Fruit fly (Drosophila melanogaster) whole organism, embryonic: Measurements from ENCODE around the gene VGlut.
A peak's percentile ranks its signal among the peaks of the same experiment; 100 is the strongest.

ENCODE experiments used
- BtbVII ChIP-seq: fragments of 200-800 bp; sonication (Bioruptor generic); optimal IDR thresholded peaks from 3 replicates; lab custom pipeline; 2017; ENCODE audit warnings: missing biosample characterization, mild to moderate bottlenecking, missing genetic modification characterization
- C15 ChIP-seq: fragments of 200-800 bp; sonication (Bioruptor generic); IDR thresholded peaks from 3 replicates; pipeline ENCODE4 v1.3.6; 2022; ENCODE audit warnings: missing biosample characterization, missing genetic modification characterization
- CG10431 ChIP-seq: fragments of 200-800 bp; sonication (Bioruptor generic); optimal IDR thresholded peaks from 3 replicates; lab custom pipeline; 2018; ENCODE audit warnings: missing biosample characterization, mild to moderate bottlenecking, missing genetic modification characterization
- CG11093 ChIP-seq: fragments of 200-800 bp; sonication (Bioruptor generic); IDR thresholded peaks from 3 replicates; pipeline ENCODE4 v1.3.6; 2022; ENCODE audit warnings: missing biosample characterization, missing genetic modification characterization
- CG11247 ChIP-seq: fragments of 200-800 bp; sonication (Bioruptor generic); IDR thresholded peaks from 2 replicates; pipeline ENCODE4 v1.3.6; 2022; ENCODE audit warnings: missing biosample characterization, missing genetic modification characterization
- CG12155 ChIP-seq: fragments of 200-800 bp; sonication (Bioruptor generic); optimal IDR thresholded peaks from 3 replicates; lab custom pipeline; 2016; ENCODE audit warnings: missing biosample characterization, missing genetic modification characterization
- CG12391 ChIP-seq: fragments of 200-800 bp; sonication (Bioruptor generic); optimal IDR thresholded peaks from 3 replicates; lab custom pipeline; 2018; ENCODE audit warnings: missing biosample characterization, mild to moderate bottlenecking, missing genetic modification characterization, moderate library complexity
- CG14667 ChIP-seq: fragments of 200-800 bp; sonication (Bioruptor generic); IDR thresholded peaks from 2 replicates; pipeline ENCODE4 v1.3.6; 2022; ENCODE audit warnings: missing biosample characterization, missing genetic modification characterization
- CG15479 ChIP-seq: fragments of 200-800 bp; sonication (Bioruptor generic); optimal IDR thresholded peaks from 3 replicates; lab custom pipeline; 2019; ENCODE audit warnings: missing biosample characterization, mild to moderate bottlenecking, missing genetic modification characterization, moderate library complexity
- CG1647 ChIP-seq: fragments of 200-800 bp; sonication (Bioruptor generic); optimal IDR thresholded peaks from 3 replicates; lab custom pipeline; 2016; ENCODE audit warnings: missing biosample characterization, missing genetic modification characterization
- CG17385 ChIP-seq: fragments of 200-800 bp; sonication (Bioruptor generic); optimal IDR thresholded peaks from 3 replicates; lab custom pipeline; 2018; ENCODE audit warnings: missing biosample characterization, mild to moderate bottlenecking, missing genetic modification characterization
- CG18011 ChIP-seq: fragments of 200-800 bp; sonication (Bioruptor generic); optimal IDR thresholded peaks from 2 replicates; lab custom pipeline; 2017; ENCODE audit warnings: missing biosample characterization, missing genetic modification characterization, mild to moderate bottlenecking, moderate library complexity, missing genotype
- CG2202 ChIP-seq: fragments of 200-800 bp; sonication (Bioruptor generic); optimal IDR thresholded peaks from 2 replicates; lab custom pipeline; 2018; ENCODE audit warnings: missing biosample characterization, mild to moderate bottlenecking, missing genetic modification characterization
- CG2712 ChIP-seq: fragments of 200-800 bp; optimal IDR thresholded peaks from 3 replicates; lab custom pipeline; 2019; ENCODE audit warnings: missing biosample characterization, mild to moderate bottlenecking, missing genetic modification characterization, moderate library complexity
- CG4617 ChIP-seq: fragments of 200-800 bp; sonication (Bioruptor generic); optimal IDR thresholded peaks from 3 replicates; lab custom pipeline; 2016; ENCODE audit warnings: missing biosample characterization, missing genetic modification characterization, borderline replicate concordance
- CG7357 ChIP-seq: fragments of 200-800 bp; sonication (Bioruptor generic); IDR thresholded peaks from 3 replicates; pipeline ENCODE4 v1.3.6; 2022; ENCODE audit warnings: missing biosample characterization, missing genetic modification characterization
- CG8089 ChIP-seq: fragments of 200-800 bp; sonication (Bioruptor generic); optimal IDR thresholded peaks from 3 replicates; lab custom pipeline; 2016; ENCODE audit warnings: missing biosample characterization, missing genetic modification characterization
- CG8924 ChIP-seq: fragments of 200-800 bp; optimal IDR thresholded peaks from 3 replicates; lab custom pipeline; 2019; ENCODE audit warnings: missing biosample characterization, mild to moderate bottlenecking, missing genetic modification characterization, moderate library complexity
- D19B ChIP-seq: fragments of 200-800 bp; sonication (Bioruptor generic); optimal IDR thresholded peaks from 2 replicates; lab custom pipeline; 2017; ENCODE audit warnings: missing biosample characterization, mild to moderate bottlenecking, missing genetic modification characterization
- Deaf1 ChIP-seq: fragments of 200-800 bp; optimal IDR thresholded peaks from 3 replicates; lab custom pipeline; 2019; ENCODE audit warnings: missing biosample characterization, mild to moderate bottlenecking, missing genetic modification characterization, moderate library complexity
- Dfd ChIP-seq, 2 experiments: fragments of >200 bp; optimal IDR thresholded peaks; 2 replicates each; lab custom pipeline; 2017; ENCODE audit warnings: missing biosample characterization in 2 of 2, missing genetic modification characterization in 2 of 2
- Dip2 ChIP-seq: fragments of 200-800 bp; sonication (Bioruptor generic); IDR thresholded peaks from 2 replicates; pipeline ENCODE4 v1.3.6; 2022; ENCODE audit warnings: missing biosample characterization, missing genetic modification characterization
- Drgx ChIP-seq: fragments of 200-800 bp; sonication (Bioruptor generic); IDR thresholded peaks from 2 replicates; pipeline ENCODE4 v1.3.6; 2022; ENCODE audit warnings: missing biosample characterization, missing genetic modification characterization
- ERR ChIP-seq: fragments of 200-800 bp; sonication (Bioruptor generic); optimal IDR thresholded peaks from 2 replicates; lab custom pipeline; 2016; ENCODE audit warnings: missing biosample characterization, missing genetic modification characterization
- HLH3B ChIP-seq: fragments of 200-800 bp; sonication (Bioruptor generic); IDR thresholded peaks from 2 replicates; pipeline ENCODE4 v1.3.6; 2022; ENCODE audit warnings: missing biosample characterization, missing genetic modification characterization
- Hr51 ChIP-seq, 2 experiments: fragments of 200-800 bp; sonication (Bioruptor generic); optimal IDR thresholded peaks; 2 replicates in 1 of 2; 3 replicates in 1 of 2; lab custom pipeline; 2016 to 2018; ENCODE audit warnings: missing biosample characterization in 2 of 2, missing genetic modification characterization in 2 of 2, mild to moderate bottlenecking in 1 of 2, moderate library complexity in 1 of 2
- Lhr ChIP-seq: fragments of 200-800 bp; sonication (Bioruptor generic); optimal IDR thresholded peaks from 3 replicates; lab custom pipeline; 2017; ENCODE audit warnings: mild to moderate bottlenecking, missing biosample characterization, missing genetic modification reagents, missing genetic modification characterization
- NC2β ChIP-seq: fragments of 200-800 bp; sonication (Bioruptor generic); optimal IDR thresholded peaks from 2 replicates; lab custom pipeline; 2016; ENCODE audit warnings: missing biosample characterization, missing genetic modification characterization
- Nf-YC ChIP-seq: fragments of 200-800 bp; optimal IDR thresholded peaks from 3 replicates; lab custom pipeline; 2019; ENCODE audit warnings: missing biosample characterization, mild to moderate bottlenecking, missing genetic modification characterization, moderate library complexity
- Opbp ChIP-seq: fragments of 200-800 bp; sonication (Bioruptor generic); IDR thresholded peaks from 3 replicates; pipeline ENCODE4 v1.3.6; 2022; ENCODE audit warnings: missing biosample characterization, missing genetic modification characterization; ENCODE audit not compliant: partially characterized antibody
- Pdp1 ChIP-seq, 2 experiments: fragments of 200-800 bp; sonication (Bioruptor generic); optimal IDR thresholded peaks; 3 replicates each; lab custom pipeline; 2016; ENCODE audit warnings: missing biosample characterization in 2 of 2, missing genetic modification characterization in 2 of 2, mild to moderate bottlenecking in 1 of 2, moderate library complexity in 1 of 2
- Rfx ChIP-seq: fragments of 200-800 bp; sonication (Bioruptor generic); IDR thresholded peaks from 2 replicates; pipeline ENCODE4 v1.3.6; 2022; ENCODE audit warnings: missing biosample characterization, missing genetic modification characterization
- Side ChIP-seq: fragments of 200-800 bp; sonication (Bioruptor generic); optimal IDR thresholded peaks from 2 replicates; lab custom pipeline; 2016; ENCODE audit warnings: missing biosample characterization, missing genetic modification characterization
- Sry-β ChIP-seq: fragments of 200-800 bp; sonication (Bioruptor generic); optimal IDR thresholded peaks from 2 replicates; lab custom pipeline; 2018; ENCODE audit warnings: missing biosample characterization, mild to moderate bottlenecking, missing genetic modification characterization, moderate library complexity
- Usf ChIP-seq: fragments of 200-800 bp; sonication (Bioruptor generic); optimal IDR thresholded peaks from 2 replicates; lab custom pipeline; 2017; ENCODE audit warnings: missing genotype, missing biosample characterization, missing genetic modification characterization
- ac ChIP-seq: fragments of 200-800 bp; sonication (Bioruptor generic); optimal IDR thresholded peaks from 3 replicates; lab custom pipeline; 2017; ENCODE audit warnings: missing biosample characterization, mild to moderate bottlenecking, missing genetic modification characterization
- btn ChIP-seq: fragments of 200-800 bp; sonication (Bioruptor generic); optimal IDR thresholded peaks from 2 replicates; lab custom pipeline; 2016; ENCODE audit warnings: missing biosample characterization, missing genetic modification characterization
- cg ChIP-seq: fragments of 200-800 bp; sonication (Bioruptor generic); optimal IDR thresholded peaks from 3 replicates; lab custom pipeline; 2019; ENCODE audit warnings: missing biosample characterization, mild to moderate bottlenecking, missing genetic modification characterization, moderate library complexity
- ems ChIP-seq: fragments of 200-800 bp; sonication (Bioruptor generic); optimal IDR thresholded peaks from 3 replicates; lab custom pipeline; 2016; ENCODE audit warnings: missing biosample characterization, missing genetic modification characterization
- ewg ChIP-seq: fragments of 200-800 bp; sonication (Bioruptor generic); optimal IDR thresholded peaks from 3 replicates; lab custom pipeline; 2017; ENCODE audit warnings: mild to moderate bottlenecking, missing biosample characterization, missing genetic modification reagents, missing genetic modification characterization
- ftz-f1 ChIP-seq: fragments of 200-800 bp; sonication (Bioruptor generic); optimal IDR thresholded peaks from 2 replicates; lab custom pipeline; 2016; ENCODE audit warnings: missing biosample characterization, missing genetic modification characterization
- grn ChIP-seq: fragments of 200-800 bp; sonication (Bioruptor generic); optimal IDR thresholded peaks from 3 replicates; lab custom pipeline; 2017; ENCODE audit warnings: missing biosample characterization, missing genetic modification characterization
- nmo ChIP-seq: fragments of 200-800 bp; sonication (Bioruptor generic); optimal IDR thresholded peaks from 2 replicates; lab custom pipeline; 2018; ENCODE audit warnings: missing biosample characterization, mild to moderate bottlenecking, missing genetic modification characterization, moderate library complexity
- odd ChIP-seq: fragments of 200-800 bp; sonication (Bioruptor generic); optimal IDR thresholded peaks from 2 replicates; lab custom pipeline; 2017; ENCODE audit warnings: missing biosample characterization, mild to moderate bottlenecking, missing genetic modification characterization
- pita ChIP-seq: fragments of 200-800 bp; sonication (Bioruptor generic); optimal IDR thresholded peaks from 2 replicates; lab custom pipeline; 2017; ENCODE audit warnings: missing biosample characterization, mild to moderate bottlenecking, missing genetic modification characterization
- prd ChIP-seq, 3 experiments: fragments of >200 bp in 2 of 3; fragments of 200-800 bp in 1 of 3; sonication (Bioruptor generic) in 1 of 3; optimal IDR thresholded peaks in 2 of 3; IDR thresholded peaks in 1 of 3; 2 replicates in 2 of 3; 3 replicates in 1 of 3; pipeline versions ENCODE4 v1.3.6 to Lab custom; 2017 to 2022; ENCODE audit warnings: missing biosample characterization in 1 of 3, missing genetic modification characterization in 1 of 3
- row ChIP-seq: fragments of 200-800 bp; sonication (Bioruptor generic); IDR thresholded peaks from 3 replicates; pipeline ENCODE4 v1.3.6; 2022; ENCODE audit warnings: missing biosample characterization, missing genetic modification characterization
- slbo ChIP-seq: fragments of 200-800 bp; sonication (Bioruptor generic); IDR thresholded peaks from 2 replicates; pipeline ENCODE4 v1.3.6; 2022; ENCODE audit warnings: missing biosample characterization, missing genetic modification characterization
- tll ChIP-seq, 2 experiments: fragments of 200-800 bp in 1 of 2; fragments of >200 bp in 1 of 2; sonication (Bioruptor generic) in 1 of 2; optimal IDR thresholded peaks; 2 replicates each; lab custom pipeline; 2017 to 2019; ENCODE audit warnings: missing biosample characterization in 2 of 2, missing genetic modification characterization in 2 of 2, mild to moderate bottlenecking in 1 of 2, moderate library complexity in 1 of 2
- trem ChIP-seq: fragments of 200-800 bp; optimal IDR thresholded peaks from 3 replicates; lab custom pipeline; 2019; ENCODE audit warnings: missing biosample characterization, mild to moderate bottlenecking, missing genetic modification characterization, moderate library complexity
- z ChIP-seq: fragments of 200-800 bp; sonication (Bioruptor generic); IDR thresholded peaks from 3 replicates; pipeline ENCODE4 v1.3.6; 2022; ENCODE audit warnings: missing biosample characterization, missing genetic modification characterization

Gene VGlut

dm6 chr2L:2454644-2455043, 54.5 kb downstream of the VGlut start (continued):
- TF ChIP-seq z (GFP tag; lab: Robert Waterston, UW) (peak; percentile 99), BtbVII (no peak), CG7357 (no peak), CG12391 (tag; lab: Kevin White, UChicago) (no peak), ewg (GFP tag; lab: Kevin White, UChicago) (no peak), grn (GFP tag; lab: Kevin White, UChicago) (peak; percentile 99), btn (GFP tag; lab: Kevin White, UChicago) (no peak), CG12155 (no peak), CG2202 (tag; lab: Kevin White, UChicago) (no peak), C15 (GFP tag; lab: Robert Waterston, UW) (no peak), CG2712 (no peak), ERR (no peak), trem (tag; lab: Kevin White, UChicago) (no peak), Rfx (GFP tag; lab: Robert Waterston, UW) (no peak), Lhr (no peak), Sry-β (GFP tag; lab: Kevin White, UChicago) (no peak), CG17385 (GFP tag; lab: Kevin White, UChicago) (peak; percentile 91), row (no peak), CG14667 (GFP tag; lab: Robert Waterston, UW) (no peak), NC2β (GFP tag; lab: Kevin White, UChicago) (no peak), nmo (GFP tag; lab: Kevin White, UChicago) (no peak), slbo (no peak), CG1647 (GFP tag; lab: Kevin White, UChicago) (no peak), pita (GFP tag; lab: Kevin White, UChicago) (no peak), ftz-f1 (GFP tag; lab: Kevin White, UChicago) (no peak), D19B (GFP tag; lab: Kevin White, UChicago) (no peak), Nf-YC (tag; lab: Kevin White, UChicago) (peak; percentile 83), Hr51 (GFP tag; optimal IDR thresholded peaks at IDR 0.05; lab: Kevin White, UChicago) (no peak), odd (GFP tag; lab: Kevin White, UChicago) (no peak), Drgx (GFP tag; lab: Robert Waterston, UW) (no peak), CG8089 (GFP tag; lab: Kevin White, UChicago) (no peak), tll (GFP tag; optimal IDR thresholded peaks at IDR 0.05; lab: Kevin White, UChicago) (peak in 1 of 2 experiments; percentile 28), ems (GFP tag; lab: Kevin White, UChicago) (no peak), ac (GFP tag; lab: Kevin White, UChicago) (no peak), CG10431 (GFP tag; lab: Kevin White, UChicago) (no peak), Pdp1 (GFP tag; optimal IDR thresholded peaks at IDR 0.05; lab: Kevin White, UChicago) (no peak), CG4617 (GFP tag; lab: Kevin White, UChicago) (no peak), prd (optimal IDR thresholded peaks at IDR 0.05; lab: Kevin White, UChicago) (no peak), prd (GFP tag; IDR thresholded peaks at IDR 0.05; lab: Robert Waterston, UW) (no peak), CG18011 (GFP tag; lab: Kevin White, UChicago) (no peak), CG15479 (GFP tag; lab: Kevin White, UChicago) (peak; percentile 92), Usf (GFP tag; lab: Kevin White, UChicago) (no peak), CG11247 (GFP tag; lab: Robert Waterston, UW) (no peak), cg (GFP tag; lab: Kevin White, UChicago) (peak; percentile 95), Dip2 (GFP tag; lab: Robert Waterston, UW) (no peak), CG11093 (GFP tag; lab: Robert Waterston, UW) (no peak), Deaf1 (tag; lab: Kevin White, UChicago) (peak; percentile 95), CG8924 (no peak), HLH3B (GFP tag; lab: Robert Waterston, UW) (no peak), Opbp (GFP tag; lab: Robert Waterston, UW) (peak; percentile 63; the same call in 1 of the 3 replicates), Dfd (GFP tag; optimal IDR thresholded peaks at IDR 0.05; lab: Kevin White, UChicago) (no peak), Side (GFP tag; lab: Kevin White, UChicago) (no peak)
